Worm (Caenorhabditis elegans): Measurements from ENCODE around the gene ZK488.5.

Gene ZK488.5

ce11 chrV:559940-560339 is 33.1 kb upstream of the ZK488.5 start, which contains the start of gene srx-7:
Gene srx-7 (plus strand): TSS chrV:560195.
- TF ChIP-seq ets-5 (GFP tag; IDR thresholded peaks at IDR 0.05) (no peak), ces-1 (GFP tag; optimal IDR thresholded peaks at IDR 0.05) (no peak), mef-2 (tag; optimal IDR thresholded peaks at IDR 0.05) (no peak), nhr-71 (tag; optimal IDR thresholded peaks at IDR 0.05) (no peak), egl-13 (tag; optimal IDR thresholded peaks at IDR 0.05) (no peak), sox-4 (tag; optimal IDR thresholded peaks at IDR 0.05) (no peak), ceh-8 (GFP tag; optimal IDR thresholded peaks at IDR 0.05) (no peak), dsc-1 (tag; optimal IDR thresholded peaks at IDR 0.05) (no peak), hpl-2 (GFP tag; optimal IDR thresholded peaks at IDR 0.05) (no peak), nhr-12 (tag; optimal IDR thresholded peaks at IDR 0.05) (no peak), lin-35 (GFP tag; optimal IDR thresholded peaks at IDR 0.05) (no peak), xbp-1 (tag; optimal IDR thresholded peaks at IDR 0.05) (no peak), lir-3 (tag; optimal IDR thresholded peaks at IDR 0.05; ENCODE audit: poor library complexity) (no peak)

- no peak for TF ChIP-seq hlh-17 (GFP tag; optimal IDR thresholded peaks at IDR 0.05; ENCODE audit: borderline replicate concordance)
- no peak for TF ChIP-seq dsc-1 (tag; optimal IDR thresholded peaks at IDR 0.05)
- no peak for TF ChIP-seq fkh-8 (tag; optimal IDR thresholded peaks at IDR 0.05)
- TF ChIP-seq tbx-2 (tag; optimal IDR thresholded peaks at IDR 0.05): no peak
- TF ChIP-seq pax-3 (tag; optimal IDR thresholded peaks at IDR 0.05): no peak
- no peak for TF ChIP-seq nhr-71 (tag; optimal IDR thresholded peaks at IDR 0.05)
- no peak for TF ChIP-seq fkh-4 (tag; optimal IDR thresholded peaks at IDR 0.05; ENCODE audit: borderline replicate concordance)
- no peak for TF ChIP-seq mab-9 (GFP tag; IDR thresholded peaks at IDR 0.05)
- no peak for TF ChIP-seq jun-1 (tag; optimal IDR thresholded peaks at IDR 0.05)
- TF ChIP-seq sup-37 (GFP tag; optimal IDR thresholded peaks at IDR 0.05): no peak
- no peak for TF ChIP-seq elt-3 (tag; optimal IDR thresholded peaks at IDR 0.05)
These were observed 30.2 kb upstream of the ZK488.5 start, which contains the start of gene C14C6.2 for ce11 chrV:562834-563233. Gene C14C6.2 (plus strand): TSS chrV:563134.

- TF ChIP-seq aha-1 (tag; optimal IDR thresholded peaks at IDR 0.05): no peak
- no peak for TF ChIP-seq grh-1 (GFP tag; IDR thresholded peaks at IDR 0.05)
- no peak for TF ChIP-seq unc-86 (tag; optimal IDR thresholded peaks at IDR 0.05)
- no peak for TF ChIP-seq pqm-1 (tag; optimal IDR thresholded peaks at IDR 0.05)
These were observed 27.1 kb upstream of the ZK488.5 start, which contains the start of gene sri-73 for ce11 chrV:565984-566383. Gene sri-73 (minus strand): TSS chrV:566084.

- TF ChIP-seq irx-1 (tag; optimal IDR thresholded peaks at IDR 0.05) (no peak), tbx-2 (tag; optimal IDR thresholded peaks at IDR 0.05) (no peak), tlp-1 (tag; optimal IDR thresholded peaks at IDR 0.05) (no peak), ets-5 (GFP tag; IDR thresholded peaks at IDR 0.05) (no peak), vab-15 (tag; optimal IDR thresholded peaks at IDR 0.05) (no peak), fos-1 (tag; optimal IDR thresholded peaks at IDR 0.05) (no peak), zag-1 (tag; optimal IDR thresholded peaks at IDR 0.05) (no peak), ceh-63 (GFP tag; optimal IDR thresholded peaks at IDR 0.05) (no peak), elt-3 (tag; optimal IDR thresholded peaks at IDR 0.05) (no peak), nhr-71 (tag; optimal IDR thresholded peaks at IDR 0.05) (no peak), egl-13 (tag; optimal IDR thresholded peaks at IDR 0.05) (no peak), aly-2 (tag; optimal IDR thresholded peaks at IDR 0.05) (no peak)
These were observed 25.0 kb upstream of the ZK488.5 start, which contains the start of gene sri-72 for ce11 chrV:568105-568504. Gene sri-72 (minus strand): TSS chrV:568205.

- TF ChIP-seq lin-15B (tag; optimal IDR thresholded peaks at IDR 0.05) (no peak), dsc-1 (tag; optimal IDR thresholded peaks at IDR 0.05) (no peak), tlp-1 (tag; optimal IDR thresholded peaks at IDR 0.05) (no peak), F16B12.6 (tag; optimal IDR thresholded peaks at IDR 0.05) (no peak), ztf-4 (tag; optimal IDR thresholded peaks at IDR 0.05) (no peak), lin-13 (GFP tag; optimal IDR thresholded peaks at IDR 0.05) (no peak), xbp-1 (tag; optimal IDR thresholded peaks at IDR 0.05) (no peak), rnt-1 (tag; optimal IDR thresholded peaks at IDR 0.05) (no peak), nhr-77 (tag; optimal IDR thresholded peaks at IDR 0.05) (no peak), swsn-7 (tag; optimal IDR thresholded peaks at IDR 0.05) (no peak), ceh-63 (GFP tag; optimal IDR thresholded peaks at IDR 0.05) (no peak), lir-3 (tag; optimal IDR thresholded peaks at IDR 0.05; ENCODE audit: poor library complexity) (no peak), fkh-4 (tag; optimal IDR thresholded peaks at IDR 0.05; ENCODE audit: borderline replicate concordance) (no peak), vab-15 (tag; optimal IDR thresholded peaks at IDR 0.05) (no peak), mab-9 (GFP tag; IDR thresholded peaks at IDR 0.05) (no peak), egl-13 (tag; optimal IDR thresholded peaks at IDR 0.05) (no peak), mef-2 (tag; optimal IDR thresholded peaks at IDR 0.05) (no peak)
These were observed 18.4 kb upstream of the ZK488.5 start, which contains the start of gene C14C6.13 for ce11 chrV:574639-575038. Gene C14C6.13 (minus strand): TSS chrV:574739.
